Fruit fly (Drosophila melanogaster) whole organism, wandering third instar larva: Measurements from ENCODE around the gene CG17746.

Experiments used
- Abd-B ChIP-seq: fragments of >200 bp; optimal IDR thresholded peaks from 2 replicates; lab custom pipeline; 2017; ENCODE audit warnings: missing biosample characterization, missing genetic modification characterization
- CG32264 ChIP-seq: fragments of 200-800 bp; sonication (Bioruptor generic); optimal IDR thresholded peaks from 2 replicates; lab custom pipeline; 2016; ENCODE audit warnings: missing biosample characterization, missing genetic modification characterization
- CG9705 ChIP-seq: fragments of 200-800 bp; sonication (Bioruptor generic); optimal IDR thresholded peaks from 2 replicates; lab custom pipeline; 2018; ENCODE audit warnings: missing biosample characterization, mild to moderate bottlenecking, missing genetic modification characterization
- CrebA ChIP-seq: fragments of 200-800 bp; sonication (Bioruptor generic); optimal IDR thresholded peaks from 2 replicates; lab custom pipeline; 2016; ENCODE audit warnings: missing biosample characterization, mild to moderate bottlenecking, missing genetic modification characterization, borderline replicate concordance
- Dfd ChIP-seq: fragments of >200 bp; optimal IDR thresholded peaks from 2 replicates; lab custom pipeline; 2017; ENCODE audit warnings: missing biosample characterization, missing genetic modification characterization
- Dif ChIP-seq: fragments of 200-275, 200-300 bp; sonication (Bioruptor generic); optimal IDR thresholded peaks from 2 replicates; lab custom pipeline; 2018; ENCODE audit warnings: missing biosample characterization, missing genetic modification characterization; ENCODE audit not compliant: partially characterized antibody
- GATAd ChIP-seq: sonication (Bioruptor generic); optimal IDR thresholded peaks from 2 replicates; lab custom pipeline; 2016; ENCODE audit warnings: missing biosample characterization, missing genetic modification characterization
- HLH106 ChIP-seq: fragments of 200-800 bp; optimal IDR thresholded peaks from 3 replicates; lab custom pipeline; 2019; ENCODE audit warnings: missing biosample characterization, mild to moderate bottlenecking, missing genetic modification characterization, moderate library complexity
- Hnf4 ChIP-seq: fragments of 200-800 bp; sonication (Bioruptor generic); optimal IDR thresholded peaks from 2 replicates; lab custom pipeline; 2016; ENCODE audit warnings: missing biosample characterization, mild to moderate bottlenecking, missing genetic modification characterization
- Hr78 ChIP-seq: fragments of >200 bp; optimal IDR thresholded peaks from 2 replicates; lab custom pipeline; 2017; ENCODE audit warnings: missing biosample characterization, missing genetic modification characterization
- Hr83 ChIP-seq: fragments of 200-300 bp; sonication (Bioruptor generic); optimal IDR thresholded peaks from 2 replicates; lab custom pipeline; 2016; ENCODE audit warnings: missing biosample characterization, mild to moderate bottlenecking, missing genetic modification characterization, moderate library complexity; ENCODE audit not compliant: poor library complexity, severe bottlenecking
- Jra ChIP-seq: sonication (Bioruptor generic); optimal IDR thresholded peaks from 2 replicates; lab custom pipeline; 2016; ENCODE audit warnings: missing biosample characterization, missing genetic modification characterization
- Mio ChIP-seq: sonication (Bioruptor generic); optimal IDR thresholded peaks from 2 replicates; lab custom pipeline; 2016; ENCODE audit warnings: missing biosample characterization, missing genetic modification characterization
- Myc ChIP-seq: fragments of >200 bp; optimal IDR thresholded peaks from 2 replicates; lab custom pipeline; 2017
- N ChIP-seq: fragments of >200 bp; optimal IDR thresholded peaks from 2 replicates; lab custom pipeline; 2018; ENCODE audit warnings: missing biosample characterization, missing external identifiers, missing genetic modification characterization
- OdsH ChIP-seq: fragments of 200-800 bp; sonication (Bioruptor generic); optimal IDR thresholded peaks from 2 replicates; lab custom pipeline; 2016; ENCODE audit warnings: missing biosample characterization, mild to moderate bottlenecking, missing genetic modification characterization
- Sp1 ChIP-seq: fragments of 200-800 bp; sonication (Bioruptor generic); optimal IDR thresholded peaks from 3 replicates; lab custom pipeline; 2019; ENCODE audit warnings: missing biosample characterization, mild to moderate bottlenecking, missing genetic modification characterization, moderate library complexity
- Vsx2 ChIP-seq: fragments of 200-300, 225-300 bp; sonication (Bioruptor generic); optimal IDR thresholded peaks from 2 replicates; lab custom pipeline; 2018; ENCODE audit warnings: missing biosample characterization, missing genetic modification characterization; ENCODE audit not compliant: partially characterized antibody
- br ChIP-seq: fragments of 200-800 bp; sonication (Bioruptor generic); optimal IDR thresholded peaks from 2 replicates; lab custom pipeline; 2016; ENCODE audit warnings: missing biosample characterization, missing genetic modification characterization
- brk ChIP-seq: fragments of 200-800 bp; sonication (Bioruptor generic); optimal IDR thresholded peaks from 2 replicates; lab custom pipeline; 2016; ENCODE audit warnings: missing biosample characterization, mild to moderate bottlenecking, missing genetic modification characterization
- dl ChIP-seq, 2 experiments: fragments of 175-275, 200-275 bp in 1 of 2; fragments of 200-275 bp in 1 of 2; sonication (Bioruptor generic); optimal IDR thresholded peaks; lab custom pipeline; 2018; ENCODE audit warnings: mild to moderate bottlenecking in 2 of 2, missing biosample characterization in 2 of 2, missing genetic modification characterization in 2 of 2, moderate library complexity in 2 of 2; ENCODE audit not compliant: partially characterized antibody in 2 of 2, insufficient read depth in 1 of 2
- dsf ChIP-seq: sonication (Bioruptor generic); optimal IDR thresholded peaks from 2 replicates; lab custom pipeline; 2016; ENCODE audit warnings: missing biosample characterization, missing genetic modification characterization, borderline replicate concordance
- ey ChIP-seq: fragments of 200-800 bp; sonication (Bioruptor generic); optimal IDR thresholded peaks from 2 replicates; lab custom pipeline; 2016; ENCODE audit warnings: missing biosample characterization, missing genetic modification characterization
- foxo ChIP-seq, 2 experiments: fragments of 200-800 bp; sonication (Bioruptor generic); optimal IDR thresholded peaks; 2 replicates in 1 of 2; 3 replicates in 1 of 2; lab custom pipeline; 2016 to 2017; ENCODE audit warnings: missing biosample characterization in 2 of 2, missing genetic modification characterization in 2 of 2
- h ChIP-seq: fragments of 200-800 bp; sonication (Bioruptor generic); optimal IDR thresholded peaks from 3 replicates; lab custom pipeline; 2016; ENCODE audit warnings: missing biosample characterization, mild to moderate bottlenecking, missing genetic modification characterization
- jim ChIP-seq: fragments of 175-275, 200-325 bp; sonication (Bioruptor generic); optimal IDR thresholded peaks from 2 replicates; lab custom pipeline; 2016; ENCODE audit warnings: missing biosample characterization, mild to moderate bottlenecking, missing genetic modification characterization
- lola ChIP-seq: fragments of >200 bp; optimal IDR thresholded peaks from 2 replicates; lab custom pipeline; 2017; ENCODE audit warnings: missing biosample characterization, missing genetic modification characterization
- pan ChIP-seq: fragments of >200 bp; optimal IDR thresholded peaks from 2 replicates; lab custom pipeline; 2017
- psq ChIP-seq: fragments of 200-800 bp; sonication (Bioruptor generic); optimal IDR thresholded peaks from 3 replicates; lab custom pipeline; 2017; ENCODE audit warnings: missing biosample characterization, mild to moderate bottlenecking, missing genetic modification characterization, moderate library complexity
- sage ChIP-seq: fragments of 200-800 bp; sonication (Bioruptor generic); optimal IDR thresholded peaks from 2 replicates; lab custom pipeline; 2016; ENCODE audit warnings: missing biosample characterization, mild to moderate bottlenecking, missing genetic modification characterization
- tai ChIP-seq: sonication (Bioruptor generic); optimal IDR thresholded peaks from 2 replicates; lab custom pipeline; 2016; ENCODE audit warnings: missing biosample characterization, missing genetic modification characterization
- usp ChIP-seq: fragments of >200 bp; optimal IDR thresholded peaks from 2 replicates; lab custom pipeline; 2017; ENCODE audit warnings: missing biosample characterization, missing genetic modification characterization
- woc ChIP-seq: sonication (Bioruptor generic); optimal IDR thresholded peaks from 2 replicates; lab custom pipeline; 2016; ENCODE audit warnings: missing biosample characterization, mild to moderate bottlenecking, missing genetic modification characterization

The CG17746 gene

dm6 chr3L:3236319-3236718 is 3.1 kb downstream of the CG17746 start:
- TF ChIP-seq N (GFP tag; lab: Kevin White, UChicago) (no peak), GATAd (GFP tag; lab: Kevin White, UChicago) (no peak), OdsH (GFP tag; lab: Kevin White, UChicago) (no peak), brk (GFP tag; lab: Kevin White, UChicago) (no peak), lola (GFP tag; lab: Kevin White, UChicago) (no peak), Dif (GFP tag; lab: Kevin White, UChicago) (no peak), Jra (no peak), CG9705 (GFP tag; lab: Kevin White, UChicago) (no peak), br (no peak), ey (GFP tag; lab: Kevin White, UChicago) (no peak), woc (GFP tag; lab: Kevin White, UChicago) (no peak)

- TF ChIP-seq sage (GFP tag; lab: Kevin White, UChicago) = no peak
- TF ChIP-seq N (GFP tag; lab: Kevin White, UChicago) = peak; percentile 42
- TF ChIP-seq Hr78 (GFP tag; lab: Kevin White, UChicago) = no peak
- no peak for TF ChIP-seq Myc (lab: Kevin White, UChicago)
- TF ChIP-seq dl (GFP tag; optimal IDR thresholded peaks at IDR 0.05; lab: Kevin White, UChicago; ENCODE audit: insufficient read depth in 1 of 2, partially characterized antibody in 2 of 2) = no peak
Observed at dm6 chr3L:3226458-3226783, 13.0 kb downstream of the CG17746 start.

- TF ChIP-seq Sp1 (GFP tag; lab: Kevin White, UChicago) (peak; percentile 20), ey (GFP tag; lab: Kevin White, UChicago) (no peak), usp (GFP tag; lab: Kevin White, UChicago) (no peak), dl (GFP tag; optimal IDR thresholded peaks at IDR 0.05; lab: Kevin White, UChicago; ENCODE audit: insufficient read depth in 1 of 2, partially characterized antibody in 2 of 2) (peak in 1 of 2 experiments; percentile 92), Abd-B (GFP tag; lab: Kevin White, UChicago) (no peak), psq (GFP tag; lab: Kevin White, UChicago) (peak; percentile 66), tai (GFP tag; lab: Kevin White, UChicago) (no peak), dsf (GFP tag; lab: Kevin White, UChicago) (no peak), foxo (GFP tag; optimal IDR thresholded peaks at IDR 0.05; lab: Kevin White, UChicago) (no peak), Vsx2 (GFP tag; lab: Kevin White, UChicago) (no peak), CG9705 (GFP tag; lab: Kevin White, UChicago) (no peak), Mio (GFP tag; lab: Kevin White, UChicago) (no peak), CG32264 (GFP tag; lab: Kevin White, UChicago) (no peak), pan (lab: Kevin White, UChicago) (no peak), br (peak; percentile 35), h (GFP tag; lab: Kevin White, UChicago) (no peak), Hnf4 (GFP tag; lab: Kevin White, UChicago) (no peak), jim (GFP tag; lab: Kevin White, UChicago) (no peak), N (GFP tag; lab: Kevin White, UChicago) (no peak), CrebA (GFP tag; lab: Kevin White, UChicago) (no peak), Hr83 (GFP tag; lab: Kevin White, UChicago) (no peak), HLH106 (tag; lab: Kevin White, UChicago) (no peak), Dfd (GFP tag; lab: Kevin White, UChicago) (no peak), GATAd (GFP tag; lab: Kevin White, UChicago) (no peak), Dif (GFP tag; lab: Kevin White, UChicago) (peak; percentile 99), lola (GFP tag; lab: Kevin White, UChicago) (peak; percentile 83)
Observed at dm6 chr3L:3225769-3226457, 13.5 kb downstream of the CG17746 start.
